Worm (Caenorhabditis elegans): Measurements from ENCODE around the gene F54H5.3.

F54H5.3 gene

ce11 chrII:6588605-6589292, 33.2 kb upstream of the F54H5.3 start, which contains the start of gene icd-1:
icd-1 (minus strand) TSS chrII:6588655.
- TF ChIP-seq fkh-10 (GFP tag; optimal IDR thresholded peaks at IDR 0.05): peak; percentile 78
- TF ChIP-seq hmg-1.1 (GFP tag; IDR thresholded peaks at IDR 0.05): peak; percentile 88
- peak; percentile 90 for TF ChIP-seq nhr-28 (tag; optimal IDR thresholded peaks at IDR 0.05)
- TF ChIP-seq spr-3 (GFP tag; optimal IDR thresholded peaks at IDR 0.05): peak; percentile 71
- peak; percentile 86 for TF ChIP-seq F37D6.2 (tag; optimal IDR thresholded peaks at IDR 0.05)
- no peak for TF ChIP-seq ztf-11 (tag; optimal IDR thresholded peaks at IDR 0.05)
- TF ChIP-seq aha-1 (tag): peak; percentile 99
- TF ChIP-seq nhr-48 (tag; optimal IDR thresholded peaks at IDR 0.05): peak; percentile 92
- TF ChIP-seq vab-7 (GFP tag; IDR thresholded peaks at IDR 0.05): peak; percentile 44; the same call in 1 of the 2 replicates
- peak; percentile 78 for TF ChIP-seq saeg-2 (GFP tag; IDR thresholded peaks at IDR 0.05)
- TF ChIP-seq ama-1 (optimal IDR thresholded peaks at IDR 0.05): no peak
- TF ChIP-seq mxl-2 (GFP tag; conservative IDR thresholded peaks at IDR 0.05): no peak
- peak; percentile 47 to 83 for TF ChIP-seq hif-1 (tag; optimal IDR thresholded peaks at IDR 0.05)
- TF ChIP-seq F44E2.7 (GFP tag; IDR thresholded peaks at IDR 0.05): no peak
- no peak for TF ChIP-seq ZK337.2 (GFP tag; IDR thresholded peaks at IDR 0.05)
- peak; percentile 72 for TF ChIP-seq lin-29 (GFP tag; IDR thresholded peaks at IDR 0.05)
- TF ChIP-seq zip-2 (tag; optimal IDR thresholded peaks at IDR 0.05): peak; percentile 75
- peak; percentile 96 for TF ChIP-seq nhr-77 (tag; optimal IDR thresholded peaks at IDR 0.05)
- TF ChIP-seq nhr-25 (tag; optimal IDR thresholded peaks at IDR 0.05; ENCODE audit: borderline replicate concordance, insufficient read depth): peak; percentile 91
- peak; percentile 93 for TF ChIP-seq nhr-102 (tag; optimal IDR thresholded peaks at IDR 0.05)
- TF ChIP-seq dve-1 (tag; optimal IDR thresholded peaks at IDR 0.05; ENCODE audit: insufficient read depth): peak; percentile 98
- TF ChIP-seq rbr-2 (tag; optimal IDR thresholded peaks at IDR 0.05): peak; percentile 95
- peak; percentile 7 for TF ChIP-seq lir-3 (tag; optimal IDR thresholded peaks at IDR 0.05)
- TF ChIP-seq fos-1 (tag; optimal IDR thresholded peaks at IDR 0.05): peak; percentile 78
- peak; percentile 17 for TF ChIP-seq ceh-32 (tag; optimal IDR thresholded peaks at IDR 0.05; ENCODE audit: poor library complexity)
- peak; percentile 47 for TF ChIP-seq ceh-28 (tag; optimal IDR thresholded peaks at IDR 0.05)
- peak; percentile 91 for TF ChIP-seq dmd-6 (GFP tag; IDR thresholded peaks at IDR 0.05)
- no peak for TF ChIP-seq ceh-82 (tag; optimal IDR thresholded peaks at IDR 0.05)
- TF ChIP-seq nhr-237 (tag; optimal IDR thresholded peaks at IDR 0.05): peak; percentile 18
- no peak for TF ChIP-seq dmd-9 (GFP tag; IDR thresholded peaks at IDR 0.05)
- peak; percentile 6 for TF ChIP-seq aly-2 (tag; optimal IDR thresholded peaks at IDR 0.05)
- peak; percentile 94 for TF ChIP-seq T26A8.4 (GFP tag; IDR thresholded peaks at IDR 0.05)
- peak in 1 of 2 experiments; percentile 98 for TF ChIP-seq unc-62 (GFP tag; optimal IDR thresholded peaks at IDR 0.05 in 1 of 2)
- TF ChIP-seq unc-62 (tag; optimal IDR thresholded peaks at IDR 0.05): no peak
- peak; percentile 69 for TF ChIP-seq F10B5.3 (tag; optimal IDR thresholded peaks at IDR 0.05)
- no peak for TF ChIP-seq daf-8 (GFP tag; IDR thresholded peaks at IDR 0.05)
- TF ChIP-seq lin-1 (GFP tag; IDR thresholded peaks at IDR 0.05): peak; percentile 92
- peak; percentile 88 for TF ChIP-seq daf-19 (GFP tag; conservative IDR thresholded peaks at IDR 0.05)
- peak; percentile 94 for TF ChIP-seq pha-4 (GFP tag; IDR thresholded peaks at IDR 0.05)
- TF ChIP-seq pha-4 (tag; optimal IDR thresholded peaks at IDR 0.05): peak; percentile 79
- peak; percentile 10 for TF ChIP-seq R02D3.7 (tag; optimal IDR thresholded peaks at IDR 0.05)
- no peak for TF ChIP-seq skn-1 (tag; optimal IDR thresholded peaks at IDR 0.05)
- TF ChIP-seq tag-97 (GFP tag; IDR thresholded peaks at IDR 0.05): 0 out of 2 replicates have a peak, but pooled peaks have one; percentile 37
- TF ChIP-seq mdl-1 (tag; optimal IDR thresholded peaks at IDR 0.05): peak; percentile 56 to 77
- peak; percentile 74 for TF ChIP-seq zfp-2 (tag; optimal IDR thresholded peaks at IDR 0.05)
- peak; percentile 92 for TF ChIP-seq mes-2 (tag; optimal IDR thresholded peaks at IDR 0.05; ENCODE audit: poor library complexity, severe bottlenecking)
- no peak for TF ChIP-seq madf-5 (GFP tag; IDR thresholded peaks at IDR 0.05)
- peak; percentile 72 for TF ChIP-seq nhr-10 (tag; optimal IDR thresholded peaks at IDR 0.05)
- peak; percentile 15 to 88 for TF ChIP-seq daf-16 (GFP tag; optimal IDR thresholded peaks at IDR 0.05)
- TF ChIP-seq daf-16 (tag; optimal IDR thresholded peaks at IDR 0.05): peak; percentile 57
- TF ChIP-seq lsy-2 (tag; optimal IDR thresholded peaks at IDR 0.05): peak; percentile 91 to 95

Data from whole organism, L4 larva.